Fruit fly (Drosophila melanogaster) whole organism, pupa: ENCODE data around the gene CG13312.

ENCODE experiments used
- CG32121 ChIP-seq: fragments of 200-800 bp; sonication (Bioruptor generic); IDR thresholded peaks from 2 replicates; pipeline ENCODE4 v1.3.6; 2022; ENCODE audit warnings: missing biosample characterization, missing genetic modification characterization
- rn ChIP-seq: fragments of 200-800 bp; sonication (Bioruptor generic); IDR thresholded peaks from 2 replicates; pipeline ENCODE4 v1.3.6; 2022; ENCODE audit warnings: missing biosample characterization, missing genetic modification characterization

dm6 chr3L:8787701-8788100 lies 19.3 kb downstream of the CG13312 start:
- TF ChIP-seq CG32121 (GFP tag; lab: Robert Waterston, UW) (no peak), rn (GFP tag; lab: Robert Waterston, UW) (no peak)
